Worm (Caenorhabditis elegans) whole organism, early embryonic: ENCODE results near the gene taf-9.

ENCODE experiments used
- B0310.2 ChIP-seq: sonication (generic microtip); optimal IDR thresholded peaks from 2 replicates; lab custom pipeline; 2016; ENCODE audit warnings: mild to moderate bottlenecking, missing genetic modification characterization, missing compliant biosample characterization
- F13C5.2 ChIP-seq: sonication (generic microtip); optimal IDR thresholded peaks from 2 replicates; lab custom pipeline; 2017; ENCODE audit warnings: mild to moderate bottlenecking, missing genetic modification characterization, inconsistent platforms, missing compliant biosample characterization
- aly-1 ChIP-seq: sonication (generic microtip); optimal IDR thresholded peaks from 2 replicates; lab custom pipeline; 2016; ENCODE audit warnings: missing genetic modification characterization, missing compliant biosample characterization
- ama-1 ChIP-seq: fragments of 150-350 bp; optimal IDR thresholded peaks from 2 replicates; lab custom pipeline; 2014
- ceh-13 ChIP-seq: fragments of 200-800 bp; sonication (Bioruptor generic); optimal IDR thresholded peaks from 2 replicates; lab custom pipeline; 2018; ENCODE audit warnings: mild to moderate bottlenecking, missing genetic modification characterization, missing compliant biosample characterization
- ceh-36 ChIP-seq: sonication (generic microtip); optimal IDR thresholded peaks from 2 replicates; lab custom pipeline; 2016; ENCODE audit warnings: missing genetic modification characterization, inconsistent platforms, missing compliant biosample characterization
- ets-7 ChIP-seq: sonication (generic microtip); optimal IDR thresholded peaks from 2 replicates; lab custom pipeline; 2016; ENCODE audit warnings: missing genotype, missing genetic modification characterization, missing compliant biosample characterization
- flt-1 ChIP-seq: fragments of 200-800 bp; sonication (Bioruptor generic); IDR thresholded peaks from 2 replicates; pipeline ENCODE4 v1.3.6; 2022; ENCODE audit warnings: missing genetic modification characterization, missing compliant biosample characterization
- hmbx-1 ChIP-seq: sonication (generic microtip); optimal IDR thresholded peaks from 2 replicates; lab custom pipeline; 2016; ENCODE audit warnings: mild to moderate bottlenecking, missing genetic modification characterization, missing compliant biosample characterization
- hmg-4 ChIP-seq: fragments of 200-800 bp; sonication (Bioruptor generic); optimal IDR thresholded peaks from 2 replicates; lab custom pipeline; 2018; ENCODE audit warnings: mild to moderate bottlenecking, missing genetic modification characterization, missing compliant biosample characterization
- hnd-1 ChIP-seq: sonication (generic microtip); optimal IDR thresholded peaks from 2 replicates; lab custom pipeline; 2016; ENCODE audit warnings: missing genetic modification characterization, missing compliant biosample characterization
- pes-1 ChIP-seq: fragments of 200-800 bp; sonication (Bioruptor generic); IDR thresholded peaks from 2 replicates; pipeline ENCODE4 v1.3.6; 2022; ENCODE audit warnings: missing genetic modification reagents, missing genetic modification characterization, missing compliant biosample characterization
- scrt-1 ChIP-seq: fragments of 200-800 bp; sonication (Bioruptor generic); IDR thresholded peaks from 2 replicates; pipeline ENCODE4 v1.3.6; 2022; ENCODE audit warnings: missing genetic modification characterization, missing compliant biosample characterization
- sea-1 ChIP-seq: fragments of 200-800 bp; sonication (Bioruptor generic); conservative IDR thresholded peaks from 2 replicates; pipeline ENCODE4 v1.3.6; 2022; ENCODE audit warnings: missing genetic modification characterization, missing compliant biosample characterization
- tbx-11 ChIP-seq: fragments of 200-800 bp; sonication (Bioruptor generic); IDR thresholded peaks from 2 replicates; pipeline ENCODE4 v1.3.6; 2022; ENCODE audit warnings: missing genetic modification characterization, missing compliant biosample characterization
- tbx-37 ChIP-seq: fragments of 200-800 bp; sonication (Bioruptor generic); conservative IDR thresholded peaks from 2 replicates; pipeline ENCODE4 v1.3.6; 2022; ENCODE audit warnings: missing genetic modification reagents, missing genetic modification characterization, missing compliant biosample characterization
- tra-4 ChIP-seq: sonication (generic microtip); optimal IDR thresholded peaks from 2 replicates; lab custom pipeline; 2017; ENCODE audit warnings: missing genetic modification characterization, missing compliant biosample characterization

Gene taf-9

ce11 chrIII:13644279-13644678 is 20.2 kb downstream of the taf-9 start:
- TF ChIP-seq ceh-36 (tag; lab: Kevin White, UChicago) (no peak), F13C5.2 (no peak), tbx-11 (GFP tag; lab: Robert Waterston, UW) (no peak), aly-1 (peak; percentile 7), scrt-1 (GFP tag; lab: Robert Waterston, UW) (no peak), B0310.2 (no peak)

DNA sequence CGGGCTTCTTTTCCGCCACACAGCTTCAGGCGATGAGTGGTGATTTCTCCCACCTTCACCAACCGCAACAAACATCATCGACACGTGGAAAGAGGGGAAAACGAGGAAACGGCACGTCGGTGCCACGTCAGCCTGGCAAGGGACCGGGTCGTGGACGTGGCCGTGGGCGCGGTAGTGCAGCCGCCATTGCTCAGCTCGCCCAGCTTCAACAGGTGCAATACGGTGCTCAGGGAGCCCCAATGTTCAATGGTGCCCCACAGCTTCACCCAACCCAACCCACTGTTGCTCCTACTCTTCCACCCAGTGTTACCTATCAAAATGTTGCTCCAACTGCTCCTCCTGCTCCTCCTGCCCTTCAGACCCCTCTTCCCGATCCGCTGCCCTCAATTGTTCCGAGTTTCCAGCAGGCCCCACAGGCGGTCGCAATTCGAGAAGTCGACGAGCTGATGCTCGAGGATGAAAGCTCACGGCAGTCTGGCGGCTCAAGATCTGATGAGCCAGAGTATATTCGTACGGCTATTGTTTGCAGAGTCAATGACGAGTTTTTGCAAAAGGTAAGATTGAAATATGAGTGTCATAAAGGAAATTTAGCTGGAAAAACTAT is 21.9 kb downstream of the taf-9 start:
- TF ChIP-seq scrt-1 (GFP tag; lab: Robert Waterston, UW) (0 out of 2 replicates have a peak, but pooled peaks have one; percentile 7), ceh-13 (GFP tag; lab: Kevin White, UChicago) (no peak)

- 0 out of 2 replicates have a peak, but pooled peaks have one; percentile 22 for TF ChIP-seq tbx-11 (GFP tag; lab: Robert Waterston, UW)
- TF ChIP-seq tra-4 (tag; lab: Kevin White, UChicago): no peak
- no peak for TF ChIP-seq ets-7 (tag; lab: Kevin White, UChicago)
These were observed 24.5 kb downstream of the taf-9 start for ce11 chrIII:13648540-13648939.

DNA sequence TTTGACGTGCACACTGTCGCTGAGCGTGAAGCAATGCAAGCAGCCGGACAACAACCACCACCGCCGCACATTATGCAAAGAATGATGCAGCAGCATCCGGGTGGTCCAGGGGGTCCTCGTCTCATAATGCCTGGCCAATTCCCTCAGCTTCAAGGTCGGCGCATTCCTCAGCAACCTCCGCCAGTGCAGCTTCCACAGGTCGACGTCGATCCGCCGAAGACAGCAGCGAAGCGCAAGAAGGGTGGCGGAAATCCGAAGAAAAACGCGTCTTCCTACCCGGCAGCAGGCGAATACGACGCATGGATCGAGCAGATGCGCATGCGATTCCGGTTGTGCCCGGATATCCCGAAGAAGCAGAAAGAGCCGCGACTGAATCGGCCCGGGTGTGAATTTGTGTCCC is 27.3 kb downstream of the taf-9 start:
- TF ChIP-seq scrt-1 (GFP tag; lab: Robert Waterston, UW): no peak
- TF ChIP-seq aly-1: peak; percentile 39

DNA sequence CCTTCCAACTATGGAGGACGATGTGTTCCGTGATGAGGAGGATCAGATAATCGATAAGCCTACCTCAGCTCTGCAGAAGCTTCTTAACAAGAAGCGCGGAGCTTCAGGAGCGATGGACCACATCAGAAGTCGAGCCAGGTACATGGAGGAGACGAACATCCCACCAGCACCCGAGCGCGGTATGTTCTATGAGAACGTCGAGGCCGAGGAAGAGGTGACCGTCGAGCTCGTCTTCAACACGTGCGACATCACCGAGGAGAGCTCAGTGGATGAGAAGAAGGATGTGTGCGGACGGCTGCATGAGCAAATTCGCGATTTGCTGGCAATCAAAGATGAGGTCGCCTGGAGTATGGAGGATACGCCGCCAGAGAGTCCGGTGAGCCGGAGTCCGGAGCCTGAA is 27.9 kb downstream of the taf-9 start:
- TF ChIP-seq flt-1 (GFP tag; lab: Robert Waterston, UW) (no peak), ceh-36 (tag; lab: Kevin White, UChicago) (no peak), F13C5.2 (no peak), tra-4 (tag; lab: Kevin White, UChicago) (no peak), hmbx-1 (no peak), scrt-1 (GFP tag; lab: Robert Waterston, UW) (no peak), sea-1 (GFP tag; lab: Robert Waterston, UW) (no peak), pes-1 (GFP tag; lab: Robert Waterston, UW) (no peak), ama-1 (lab: Kevin White, UChicago) (no peak), ets-7 (tag; lab: Kevin White, UChicago) (no peak), B0310.2 (no peak), tbx-37 (no peak), ceh-13 (GFP tag; lab: Kevin White, UChicago) (no peak)

DNA sequence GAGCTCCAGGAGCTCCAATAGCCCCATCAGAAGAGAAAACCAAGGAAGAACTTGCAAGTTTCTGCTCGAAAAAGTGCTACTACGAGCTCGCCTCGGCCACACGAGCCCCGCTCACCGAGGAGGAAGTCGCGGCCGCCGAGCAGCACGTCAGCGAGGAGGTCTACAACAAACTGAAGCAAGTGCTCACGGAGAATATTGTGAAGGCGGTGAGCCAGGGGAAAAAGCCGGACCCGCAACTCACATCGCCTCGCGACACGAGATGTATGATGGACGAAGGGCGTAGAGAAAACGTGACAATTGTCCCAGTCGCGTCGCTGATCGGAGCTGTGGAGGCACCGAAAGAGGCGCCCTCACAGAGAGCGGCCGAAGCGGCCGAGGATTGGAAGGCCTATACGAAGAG is 28.6 kb downstream of the taf-9 start:
- TF ChIP-seq F13C5.2 (no peak), ceh-36 (tag; lab: Kevin White, UChicago) (no peak), hmbx-1 (no peak), aly-1 (no peak), ceh-13 (GFP tag; lab: Kevin White, UChicago) (no peak), tbx-37 (no peak), ets-7 (tag; lab: Kevin White, UChicago) (no peak), scrt-1 (GFP tag; lab: Robert Waterston, UW) (no peak), sea-1 (GFP tag; lab: Robert Waterston, UW) (no peak), pes-1 (GFP tag; lab: Robert Waterston, UW) (no peak), hmg-4 (no peak), flt-1 (GFP tag; lab: Robert Waterston, UW) (no peak), tbx-11 (GFP tag; lab: Robert Waterston, UW) (no peak), ama-1 (lab: Kevin White, UChicago) (no peak), hnd-1 (no peak), B0310.2 (no peak)

DNA sequence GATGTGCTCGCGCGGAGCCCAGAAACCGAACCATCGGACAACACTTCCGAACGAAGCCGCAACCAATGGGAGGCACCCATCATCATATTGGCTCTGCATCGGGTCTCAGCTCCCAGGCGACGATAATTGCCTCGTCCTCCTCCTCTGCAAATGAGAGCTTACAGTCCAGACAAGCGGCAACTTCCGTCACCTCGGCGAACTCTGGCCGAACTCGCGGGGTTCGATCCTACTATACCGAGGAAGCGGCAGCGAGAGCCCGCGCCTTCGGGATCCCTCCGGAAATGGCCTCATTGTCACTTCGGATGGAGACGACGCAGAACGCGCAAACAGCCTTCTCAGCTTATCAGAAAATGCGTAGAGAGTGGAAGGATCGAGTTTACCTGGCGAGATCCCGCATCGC is 30.9 kb downstream of the taf-9 start:
- TF ChIP-seq hmg-4 (peak; percentile 14), F13C5.2 (no peak)

DNA sequence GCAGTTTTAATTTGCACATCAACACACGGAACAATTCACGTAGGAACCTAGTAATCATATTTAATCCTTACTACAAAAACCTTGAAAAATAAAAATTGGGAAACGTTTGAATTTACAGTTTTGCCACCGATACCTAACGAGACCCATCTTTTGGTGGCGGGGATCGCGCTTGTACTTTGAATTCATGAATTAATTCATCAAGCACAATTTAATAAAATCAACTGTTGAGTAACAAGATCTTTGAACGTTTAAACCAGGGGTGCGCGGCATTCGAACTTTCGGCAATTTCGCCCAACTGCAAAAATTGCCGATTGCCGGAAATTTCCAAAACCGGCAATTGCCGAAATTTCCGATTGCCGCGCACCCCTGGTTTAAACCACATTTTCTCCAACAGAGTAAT is 32.6 kb downstream of the taf-9 start:
- TF ChIP-seq ceh-13 (GFP tag; lab: Kevin White, UChicago) (no peak), flt-1 (GFP tag; lab: Robert Waterston, UW) (no peak)

DNA sequence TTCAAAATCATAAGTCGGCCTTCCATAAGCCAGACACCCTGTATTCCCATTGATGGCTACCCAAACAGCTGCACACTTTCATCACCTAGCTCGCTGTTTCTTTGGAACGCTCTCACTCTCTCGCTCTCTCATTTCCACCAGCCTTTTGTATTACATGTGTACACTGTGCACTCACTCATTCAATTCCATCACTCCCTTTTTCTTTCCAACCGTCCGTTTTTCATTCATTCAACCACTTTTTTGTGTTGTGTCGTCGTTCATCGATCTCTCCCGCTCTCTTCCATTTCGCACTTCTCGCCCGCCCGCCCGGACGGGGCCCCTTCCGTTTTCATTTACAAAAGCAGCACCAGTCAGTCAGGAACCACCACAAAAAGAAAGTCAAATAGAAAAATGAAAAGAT is 33.9 kb downstream of the taf-9 start:
- TF ChIP-seq hmg-4 (no peak), ceh-36 (tag; lab: Kevin White, UChicago) (no peak), tra-4 (tag; lab: Kevin White, UChicago) (no peak), ceh-13 (GFP tag; lab: Kevin White, UChicago) (no peak), B0310.2 (no peak), flt-1 (GFP tag; lab: Robert Waterston, UW) (no peak), hnd-1 (no peak), sea-1 (GFP tag; lab: Robert Waterston, UW) (no peak), hmbx-1 (no peak), scrt-1 (GFP tag; lab: Robert Waterston, UW) (no peak), aly-1 (no peak), F13C5.2 (no peak), tbx-11 (GFP tag; lab: Robert Waterston, UW) (no peak), tbx-37 (no peak), ets-7 (tag; lab: Kevin White, UChicago) (no peak), ama-1 (lab: Kevin White, UChicago) (no peak), pes-1 (GFP tag; lab: Robert Waterston, UW) (no peak)
